Worm (Caenorhabditis elegans) whole organism, L4/young adult: ENCODE results near the gene hdl-1.

ENCODE experiments used
- W03F9.2 ChIP-seq: fragments of 150-350 bp; optimal IDR thresholded peaks from 2 replicates; lab custom pipeline; 2014; ENCODE audit warnings: missing biosample characterization, missing genetic modification characterization
- dao-5 ChIP-seq: sonication (generic microtip); optimal IDR thresholded peaks from 2 replicates; lab custom pipeline; 2016; ENCODE audit warnings: missing genotype, missing genetic modification characterization, moderate library complexity, missing compliant biosample characterization
- him-1 ChIP-seq: sonication (generic microtip); optimal IDR thresholded peaks from 2 replicates; lab custom pipeline; 2016; ENCODE audit warnings: missing genotype, missing genetic modification reagents, missing genetic modification characterization, missing compliant biosample characterization

The hdl-1 gene

DNA sequence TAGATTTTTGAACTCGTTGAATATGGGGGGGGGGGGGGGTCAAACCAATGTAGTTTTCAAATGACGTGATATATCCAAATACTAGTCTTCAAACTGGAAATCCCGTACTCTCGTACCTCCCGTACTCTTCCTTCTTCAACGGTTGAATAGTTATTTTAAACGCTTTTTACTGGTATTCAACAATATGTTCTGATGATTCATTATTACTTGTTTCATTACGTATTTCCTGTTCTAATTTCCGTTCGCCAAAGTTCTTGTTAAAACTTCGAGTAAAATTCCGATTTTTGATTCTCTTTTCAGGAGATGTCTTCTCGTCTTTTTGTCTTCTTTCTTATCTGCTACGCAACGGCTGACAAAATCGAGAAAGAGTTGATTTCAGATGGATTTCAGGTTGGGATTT is 19.0 kb downstream of the hdl-1 start, which contains the start of gene nhx-9:
Gene nhx-9 (plus strand): TSS at position 301 of the 400 bp plus-strand sequence.
- TF ChIP-seq him-1 (no peak), W03F9.2 (no peak), dao-5 (tag; lab: Kevin White, UChicago) (no peak)

ce11 chrIV:11928388-11928787 is 21.2 kb downstream of the hdl-1 start:
- TF ChIP-seq dao-5 (tag; lab: Kevin White, UChicago) = no peak
- no peak for TF ChIP-seq W03F9.2
- no peak for TF ChIP-seq him-1

- no peak for TF ChIP-seq dao-5 (tag; lab: Kevin White, UChicago)
- TF ChIP-seq W03F9.2 = no peak
- no peak for TF ChIP-seq him-1
These were observed 24.1 kb downstream of the hdl-1 start, which contains the start of the genes srlf-33 and srlf-32 for ce11 chrIV:11925346-11926075. Gene srlf-33, minus strand, starts transcription at chrIV:11925446. Gene srlf-32, plus strand, starts transcription at chrIV:11926025.

- TF ChIP-seq him-1 (no peak), W03F9.2 (no peak), dao-5 (tag; lab: Kevin White, UChicago) (no peak)
These were observed 25.5 kb downstream of the hdl-1 start for ce11 chrIV:11924092-11924491.

- no peak for TF ChIP-seq him-1
- TF ChIP-seq W03F9.2 = no peak
- TF ChIP-seq dao-5 (tag; lab: Kevin White, UChicago) = no peak
These were observed 26.5 kb downstream of the hdl-1 start, which contains the start of gene srlf-31 for ce11 chrIV:11923074-11923473. Gene srlf-31, minus strand, starts transcription at chrIV:11923174.

ce11 chrIV:11922011-11922410 is 27.6 kb downstream of the hdl-1 start, which contains the start of gene ZK822.1:
Gene ZK822.1, minus strand, starts transcription at chrIV:11922131.
- TF ChIP-seq him-1 (no peak), W03F9.2 (no peak)

- TF ChIP-seq dao-5 (tag; lab: Kevin White, UChicago) (no peak), W03F9.2 (no peak), him-1 (no peak)
These were observed 30.6 kb downstream of the hdl-1 start for ce11 chrIV:11919067-11919466.

DNA sequence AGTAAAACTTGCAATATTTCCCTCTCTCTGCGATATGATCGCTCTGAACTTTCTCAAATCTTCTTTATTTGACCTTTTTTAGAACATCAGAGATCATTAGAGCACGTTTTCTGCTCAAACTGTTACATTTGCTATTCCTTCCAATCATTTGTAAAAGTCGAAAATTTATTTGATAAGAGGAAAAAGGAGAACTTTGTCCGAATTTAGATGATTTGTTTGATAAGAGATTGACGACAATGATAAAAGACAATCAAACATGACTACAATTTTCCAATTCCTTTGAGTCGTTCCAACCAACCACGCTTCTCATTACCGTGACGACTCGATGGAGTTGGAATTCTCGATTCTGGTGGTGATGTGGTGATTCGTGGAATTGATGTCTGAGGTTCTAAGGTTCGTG is 31.7 kb downstream of the hdl-1 start:
- TF ChIP-seq W03F9.2 = no peak
- no peak for TF ChIP-seq him-1
- TF ChIP-seq dao-5 (tag; lab: Kevin White, UChicago) = no peak

DNA sequence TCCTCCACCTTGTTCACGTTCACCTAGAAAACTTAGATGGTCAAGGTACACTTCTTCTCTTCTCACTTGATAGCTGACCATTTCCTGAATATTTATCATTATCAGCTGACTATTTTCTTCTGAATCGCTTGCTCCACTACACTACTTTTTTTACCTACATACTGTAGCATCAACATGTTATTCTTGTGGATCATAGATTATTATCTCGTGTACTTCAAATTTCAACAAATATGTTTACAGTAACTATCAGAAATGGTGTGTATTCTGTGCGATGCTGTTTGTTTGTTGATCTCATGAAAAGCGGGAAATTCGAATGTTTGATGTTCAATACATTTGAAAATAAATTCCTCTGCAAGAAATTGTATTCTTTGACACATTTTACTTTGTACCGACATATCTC is 32.7 kb downstream of the hdl-1 start, which contains the start of gene ZK822.10:
Gene ZK822.10 (plus strand): TSS at position 231 of the 400 bp plus-strand sequence.
- no peak for TF ChIP-seq dao-5 (tag; lab: Kevin White, UChicago)

ce11 chrIV:11915768-11916453 is 33.7 kb downstream of the hdl-1 start, which contains the start of gene ZK822.9:
Gene ZK822.9, plus strand, starts transcription at chrIV:11915947.
- TF ChIP-seq W03F9.2 (no peak), dao-5 (tag; lab: Kevin White, UChicago) (no peak), him-1 (no peak)

DNA sequence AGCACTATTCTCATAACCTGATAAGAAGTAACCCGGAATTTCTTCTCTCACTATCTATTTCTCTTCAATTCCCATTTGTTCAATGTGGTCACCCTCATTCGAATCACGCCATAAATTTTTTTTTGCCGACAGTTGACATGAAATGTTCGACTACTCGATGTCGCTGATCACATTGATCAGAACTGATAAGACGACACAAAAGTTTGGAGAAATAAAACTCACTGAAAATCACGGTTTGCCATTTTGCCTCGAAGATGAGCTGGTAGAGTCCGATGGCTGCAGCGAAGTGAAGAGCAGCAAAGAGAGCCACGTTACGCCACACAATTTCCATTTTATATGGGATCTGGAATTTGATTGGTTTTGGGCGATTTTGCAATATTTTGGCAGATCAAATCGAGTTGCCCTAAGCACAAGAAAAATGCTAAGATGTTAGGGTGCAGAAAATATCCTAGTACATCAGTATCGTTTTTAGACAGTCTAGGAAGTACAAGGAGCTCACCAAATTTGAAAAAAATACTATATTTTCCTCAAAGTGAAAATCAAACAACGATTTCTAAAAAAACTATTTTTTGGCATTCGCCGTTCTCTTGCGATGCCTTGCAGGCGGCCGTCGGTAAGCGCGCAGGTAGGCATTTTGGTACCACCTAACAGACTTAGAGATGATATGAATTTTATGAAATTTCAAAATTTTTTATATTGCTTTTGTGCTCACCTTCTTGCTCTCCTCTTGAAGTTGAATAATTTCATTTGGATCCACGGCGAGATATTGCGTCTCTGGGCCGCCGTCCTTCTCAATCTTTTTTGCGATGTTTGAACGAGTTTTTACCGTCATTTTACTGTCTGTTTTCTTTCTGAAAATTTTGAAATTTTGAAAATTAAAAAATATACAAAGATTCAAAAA is 34.5 kb downstream of the hdl-1 start, which contains the start of gene fat-6:
Gene fat-6 (minus strand): TSS at position 851 of the 901 bp plus-strand sequence.
- TF ChIP-seq him-1 (no peak), W03F9.2 (no peak), dao-5 (tag; lab: Kevin White, UChicago) (no peak)

- TF ChIP-seq him-1 (no peak), W03F9.2 (no peak), dao-5 (tag; lab: Kevin White, UChicago) (no peak)
These were observed 35.3 kb downstream of the hdl-1 start for ce11 chrIV:11914260-11914836.

DNA sequence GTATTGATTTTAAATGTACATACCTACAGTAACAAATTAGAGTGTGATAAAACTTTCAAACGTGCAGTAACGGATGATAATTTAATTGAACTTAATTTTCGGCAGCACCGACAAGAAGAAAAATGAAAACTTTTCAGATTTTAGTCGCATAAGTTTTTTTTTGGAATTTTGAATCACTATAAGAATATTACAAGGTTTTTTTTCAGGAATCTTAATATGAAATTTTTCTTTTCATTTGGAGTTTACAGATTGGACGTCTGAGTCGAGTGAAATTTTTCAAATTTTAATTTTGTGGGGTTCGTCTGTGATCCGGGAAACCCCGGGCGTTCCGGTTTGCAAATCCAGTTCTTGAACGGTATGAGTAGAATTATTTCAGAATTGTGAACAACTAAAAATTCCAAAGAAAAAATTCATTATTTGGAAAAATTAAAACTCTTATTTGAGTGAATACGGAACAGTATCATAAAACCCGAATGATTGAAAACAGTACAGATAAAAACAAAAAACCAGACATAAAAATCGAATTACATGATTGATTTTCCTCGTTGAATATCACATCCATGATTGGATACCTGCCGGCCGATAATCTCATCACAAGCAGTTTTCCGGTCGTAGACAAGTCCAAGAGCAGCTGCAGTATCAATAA is 36.2 kb downstream of the hdl-1 start:
- TF ChIP-seq dao-5 (tag; lab: Kevin White, UChicago) (no peak), him-1 (no peak), W03F9.2 (no peak)
